Worm (Caenorhabditis elegans) whole organism, L3 larva: ENCODE results near the gene C27B7.2.

Experiments used
- ama-1 ChIP-seq: fragments of 150-350 bp; optimal IDR thresholded peaks from 2 replicates; lab custom pipeline; 2018
- elt-1 ChIP-seq: fragments of 150-350 bp; optimal IDR thresholded peaks from 2 replicates; lab custom pipeline; 2014; ENCODE audit warnings: missing biosample characterization, missing genetic modification characterization
- mdl-1 ChIP-seq: fragments of 150-350 bp; optimal IDR thresholded peaks from 2 replicates; lab custom pipeline; 2014; ENCODE audit warnings: missing biosample characterization, missing genetic modification characterization

DNA sequence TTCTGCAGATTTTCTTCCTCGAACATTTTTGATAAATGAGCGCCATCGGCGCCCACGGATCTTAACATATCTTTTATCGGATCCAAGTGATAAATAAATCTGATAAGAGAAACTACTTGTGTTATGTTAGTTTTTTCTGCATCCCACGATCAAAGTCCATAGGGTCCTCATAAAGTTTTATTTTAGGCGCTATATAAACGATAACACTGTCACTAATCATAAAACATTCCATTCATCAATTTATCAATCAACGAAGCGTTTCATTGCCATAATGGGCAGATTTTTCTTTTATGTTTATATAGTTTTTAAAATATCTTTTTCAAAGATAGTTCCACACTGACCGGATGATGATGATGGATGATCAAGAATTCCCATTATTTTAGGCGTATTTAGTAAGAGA, 28.0 kb upstream of the C27B7.2 start:
- TF ChIP-seq ama-1 (lab: Kevin White, UChicago) = no peak
- TF ChIP-seq elt-1 (tag; lab: Kevin White, UChicago) = no peak
- TF ChIP-seq mdl-1 (tag; lab: Kevin White, UChicago) = no peak
